Fruit fly (Drosophila melanogaster) whole organism, prepupa: ENCODE measurements around the gene swm.

Experiments used
- CG10631 ChIP-seq: fragments of 200-800 bp; sonication (Bioruptor generic); optimal IDR thresholded peaks from 2 replicates; lab custom pipeline; 2016; ENCODE audit warnings: missing biosample characterization, missing genetic modification characterization
- CG10669 ChIP-seq: fragments of 200-800 bp; sonication (Bioruptor generic); optimal IDR thresholded peaks from 3 replicates; lab custom pipeline; 2018; ENCODE audit warnings: missing biosample characterization, mild to moderate bottlenecking, missing genetic modification characterization, moderate library complexity
- CG11294 ChIP-seq: fragments of 200-800 bp; sonication (Bioruptor generic); IDR thresholded peaks from 2 replicates; pipeline ENCODE4 v1.3.6; 2022; ENCODE audit warnings: missing biosample characterization, missing genetic modification characterization
- CG11762 ChIP-seq: fragments of 200-800 bp; sonication (Bioruptor generic); optimal IDR thresholded peaks from 3 replicates; lab custom pipeline; 2016; ENCODE audit warnings: missing biosample characterization, missing genetic modification characterization; ENCODE audit not compliant: insufficient read depth
- CG1621 ChIP-seq: fragments of 200-800 bp; sonication (Bioruptor generic); optimal IDR thresholded peaks from 3 replicates; lab custom pipeline; 2018; ENCODE audit warnings: missing biosample characterization, mild to moderate bottlenecking, missing genetic modification characterization
- CG16779 ChIP-seq: fragments of 200-800 bp; sonication (Bioruptor generic); optimal IDR thresholded peaks from 3 replicates; lab custom pipeline; 2017; ENCODE audit warnings: missing biosample characterization, mild to moderate bottlenecking, missing genetic modification characterization
- CG3032 ChIP-seq: fragments of 200-800 bp; optimal IDR thresholded peaks from 2 replicates; lab custom pipeline; 2019; ENCODE audit warnings: missing biosample characterization, mild to moderate bottlenecking, missing genetic modification characterization, moderate library complexity
- CG31627 ChIP-seq: fragments of 200-800 bp; sonication (Bioruptor generic); optimal IDR thresholded peaks from 3 replicates; lab custom pipeline; 2016; ENCODE audit warnings: missing biosample characterization, missing genetic modification characterization
- CG32006 ChIP-seq: fragments of 200-800 bp; sonication (Bioruptor generic); optimal IDR thresholded peaks from 3 replicates; lab custom pipeline; 2017; ENCODE audit warnings: missing biosample characterization, mild to moderate bottlenecking, missing genetic modification characterization
- CG34406 ChIP-seq: fragments of 200-800 bp; sonication (Bioruptor generic); optimal IDR thresholded peaks from 3 replicates; lab custom pipeline; 2016; ENCODE audit warnings: missing biosample characterization, missing genetic modification characterization
- CG3919 ChIP-seq: fragments of 200-800 bp; sonication (Bioruptor generic); optimal IDR thresholded peaks from 3 replicates; lab custom pipeline; 2016; ENCODE audit warnings: missing biosample characterization, missing genetic modification characterization
- CG4318 ChIP-seq: fragments of 200-800 bp; sonication (Bioruptor generic); optimal IDR thresholded peaks from 3 replicates; lab custom pipeline; 2017; ENCODE audit warnings: missing biosample characterization, mild to moderate bottlenecking, missing genetic modification characterization
- CG6163 ChIP-seq: fragments of 200-800 bp; sonication (Bioruptor generic); IDR thresholded peaks from 3 replicates; pipeline ENCODE4 v1.3.6; 2022; ENCODE audit warnings: missing biosample characterization, missing genetic modification characterization
- CG6276 ChIP-seq: fragments of 200-800 bp; sonication (Bioruptor generic); optimal IDR thresholded peaks from 2 replicates; lab custom pipeline; 2017; ENCODE audit warnings: missing biosample characterization, mild to moderate bottlenecking, missing genetic modification characterization
- CG6808 ChIP-seq: fragments of 200-800 bp; sonication (Bioruptor generic); optimal IDR thresholded peaks from 3 replicates; lab custom pipeline; 2017; ENCODE audit warnings: missing biosample characterization, missing genetic modification characterization, mild to moderate bottlenecking, moderate library complexity, missing genetic modification reagents
- CG8119 ChIP-seq: fragments of 200-800 bp; sonication (Bioruptor generic); IDR thresholded peaks from 3 replicates; pipeline ENCODE4 v1.3.6; 2022; ENCODE audit warnings: missing biosample characterization, missing genetic modification characterization
- CG8319 ChIP-seq: fragments of 200-800 bp; sonication (Bioruptor generic); optimal IDR thresholded peaks from 3 replicates; lab custom pipeline; 2016; ENCODE audit warnings: missing biosample characterization, missing genetic modification characterization
- CG8632 ChIP-seq: fragments of 200-800 bp; sonication (Bioruptor generic); optimal IDR thresholded peaks from 3 replicates; lab custom pipeline; 2016; ENCODE audit warnings: missing biosample characterization, missing genetic modification characterization
- CG9139 ChIP-seq: fragments of 200-800 bp; sonication (Bioruptor generic); optimal IDR thresholded peaks from 3 replicates; lab custom pipeline; 2017; ENCODE audit warnings: missing biosample characterization, mild to moderate bottlenecking, missing genetic modification characterization
- Eip75B ChIP-seq: fragments of 200-800 bp; sonication (Bioruptor generic); optimal IDR thresholded peaks from 3 replicates; lab custom pipeline; 2016; ENCODE audit warnings: missing biosample characterization, missing genetic modification characterization
- Eip78C ChIP-seq: fragments of 200-800 bp; sonication (Bioruptor generic); peaks from one replicate; lab custom pipeline; 2016; ENCODE audit warnings: missing biosample characterization, missing genetic modification characterization
- Ets21C ChIP-seq: fragments of 200-800 bp; sonication (Bioruptor generic); optimal IDR thresholded peaks from 3 replicates; lab custom pipeline; 2016; ENCODE audit warnings: missing biosample characterization, missing genetic modification characterization
- Ets96B ChIP-seq: fragments of 200-800 bp; optimal IDR thresholded peaks from 2 replicates; lab custom pipeline; 2019; ENCODE audit warnings: missing biosample characterization, mild to moderate bottlenecking, missing genetic modification characterization, moderate library complexity
- Gug ChIP-seq: fragments of 200-800 bp; sonication (Bioruptor generic); IDR thresholded peaks from 2 replicates; pipeline ENCODE4 v1.3.6; 2022; ENCODE audit warnings: missing biosample characterization, missing genetic modification characterization
- Hr39 ChIP-seq: fragments of 200-800 bp; sonication (Bioruptor generic); optimal IDR thresholded peaks from 2 replicates; lab custom pipeline; 2016; ENCODE audit warnings: missing biosample characterization, missing genetic modification characterization
- Hr4 ChIP-seq: fragments of 200-800 bp; sonication (Bioruptor generic); optimal IDR thresholded peaks from 3 replicates; lab custom pipeline; 2016; ENCODE audit warnings: missing biosample characterization, missing genetic modification characterization
- Met ChIP-seq: fragments of 200-800 bp; sonication (Bioruptor generic); optimal IDR thresholded peaks from 3 replicates; lab custom pipeline; 2016; ENCODE audit warnings: missing biosample characterization, missing genetic modification characterization
- OdsH ChIP-seq: fragments of 200-800 bp; sonication (Bioruptor generic); optimal IDR thresholded peaks from 3 replicates; lab custom pipeline; 2016; ENCODE audit warnings: missing biosample characterization, missing genetic modification characterization
- Smox ChIP-seq: fragments of 200-800 bp; sonication (Bioruptor generic); optimal IDR thresholded peaks from 3 replicates; lab custom pipeline; 2016; ENCODE audit warnings: missing biosample characterization, missing genetic modification characterization
- Sox102F ChIP-seq: fragments of 200-800 bp; sonication (Bioruptor generic); optimal IDR thresholded peaks from 2 replicates; lab custom pipeline; 2016; ENCODE audit warnings: missing biosample characterization, mild to moderate bottlenecking, missing genetic modification characterization
- Sox14 ChIP-seq: fragments of 200-800 bp; sonication (Bioruptor generic); optimal IDR thresholded peaks from 3 replicates; lab custom pipeline; 2016; ENCODE audit warnings: missing biosample characterization, missing genetic modification characterization
- Sox15 ChIP-seq: fragments of 200-800 bp; sonication (Bioruptor generic); optimal IDR thresholded peaks from 3 replicates; lab custom pipeline; 2016; ENCODE audit warnings: missing biosample characterization, missing genetic modification characterization
- achi ChIP-seq: fragments of 200-800 bp; sonication (Bioruptor generic); optimal IDR thresholded peaks from 3 replicates; lab custom pipeline; 2016; ENCODE audit warnings: missing biosample characterization, missing genetic modification characterization
- acj6 ChIP-seq: fragments of 200-800 bp; sonication (Bioruptor generic); optimal IDR thresholded peaks from 3 replicates; lab custom pipeline; 2016; ENCODE audit warnings: missing biosample characterization, missing genetic modification characterization
- cyc ChIP-seq: fragments of 200-800 bp; sonication (Bioruptor generic); optimal IDR thresholded peaks from 3 replicates; lab custom pipeline; 2016; ENCODE audit warnings: missing biosample characterization, missing genetic modification characterization
- dac ChIP-seq: fragments of 200-800 bp; sonication (Bioruptor generic); optimal IDR thresholded peaks from 2 replicates; lab custom pipeline; 2017; ENCODE audit warnings: missing biosample characterization, mild to moderate bottlenecking, missing genetic modification characterization
- eg ChIP-seq: fragments of 200-800 bp; sonication (Bioruptor generic); IDR thresholded peaks from 3 replicates; pipeline ENCODE4 v1.3.6; 2022; ENCODE audit warnings: missing biosample characterization, missing genetic modification characterization
- esn ChIP-seq: fragments of 200-800 bp; sonication (Bioruptor generic); optimal IDR thresholded peaks from 2 replicates; lab custom pipeline; 2016; ENCODE audit warnings: missing biosample characterization, mild to moderate bottlenecking, missing genetic modification characterization, moderate library complexity
- fd59A ChIP-seq: fragments of 200-800 bp; sonication (Bioruptor generic); optimal IDR thresholded peaks from 2 replicates; lab custom pipeline; 2017; ENCODE audit warnings: missing biosample characterization, mild to moderate bottlenecking, missing genetic modification characterization, missing genetic modification reagents
- lz ChIP-seq: fragments of 200-800 bp; sonication (Bioruptor generic); optimal IDR thresholded peaks from 3 replicates; lab custom pipeline; 2016; ENCODE audit warnings: missing biosample characterization, missing genetic modification characterization
- net ChIP-seq: fragments of 200-800 bp; sonication (Bioruptor generic); optimal IDR thresholded peaks from 3 replicates; lab custom pipeline; 2016; ENCODE audit warnings: missing biosample characterization, missing genetic modification characterization
- pdm3 ChIP-seq: fragments of 200-800 bp; sonication (Bioruptor generic); optimal IDR thresholded peaks from 3 replicates; lab custom pipeline; 2016; ENCODE audit warnings: missing biosample characterization, missing genetic modification characterization
- salr ChIP-seq, 2 experiments: fragments of 200-800 bp; sonication (Bioruptor generic); optimal IDR thresholded peaks; 3 replicates each; lab custom pipeline; 2016 to 2018; ENCODE audit warnings: missing biosample characterization in 2 of 2, missing genetic modification characterization in 2 of 2, mild to moderate bottlenecking in 1 of 2
- spab ChIP-seq: fragments of 200-800 bp; sonication (Bioruptor generic); optimal IDR thresholded peaks from 2 replicates; lab custom pipeline; 2017; ENCODE audit warnings: missing biosample characterization, mild to moderate bottlenecking, missing genetic modification characterization, missing genetic modification reagents
- ss ChIP-seq, 2 experiments: fragments of 200-800 bp; sonication (Bioruptor generic); optimal IDR thresholded peaks; 2 replicates in 1 of 2; 3 replicates in 1 of 2; lab custom pipeline; 2017 to 2018; ENCODE audit warnings: mild to moderate bottlenecking in 2 of 2, missing biosample characterization in 2 of 2, missing genetic modification characterization in 2 of 2, moderate library complexity in 1 of 2
- svp ChIP-seq: fragments of 200-800 bp; sonication (Bioruptor generic); peaks from one replicate; lab custom pipeline; 2016; ENCODE audit warnings: missing biosample characterization, missing genetic modification characterization
- topi ChIP-seq: fragments of 200-800 bp; sonication (Bioruptor generic); optimal IDR thresholded peaks from 3 replicates; lab custom pipeline; 2016; ENCODE audit warnings: missing biosample characterization, missing genetic modification characterization
- vri ChIP-seq: fragments of 200-800 bp; sonication (Bioruptor generic); optimal IDR thresholded peaks from 3 replicates; lab custom pipeline; 2016; ENCODE audit warnings: missing biosample characterization, mild to moderate bottlenecking, missing genetic modification characterization

The swm gene

dm6 chr2L:19453381-19453780, 39.7 kb upstream of the swm start, which contains the start of gene Top2 (continued):
- no peak for TF ChIP-seq CG6808
- TF ChIP-seq Eip75B (GFP tag; lab: Kevin White, UChicago) = no peak
- TF ChIP-seq CG10631 (GFP tag; lab: Kevin White, UChicago) = no peak
- TF ChIP-seq Hr4 (GFP tag; lab: Kevin White, UChicago) = no peak
- no peak for TF ChIP-seq Gug (GFP tag; lab: Robert Waterston, UW)
- no peak for TF ChIP-seq OdsH (GFP tag; lab: Kevin White, UChicago)
- no peak for TF ChIP-seq dac (GFP tag; lab: Kevin White, UChicago)

- TF ChIP-seq CG8632 (GFP tag; lab: Kevin White, UChicago) (peak; percentile 45), Sox15 (GFP tag; lab: Kevin White, UChicago) (no peak), topi (peak; percentile 17), Hr4 (GFP tag; lab: Kevin White, UChicago) (peak; percentile 40), CG10669 (GFP tag; lab: Kevin White, UChicago) (peak; percentile 63), acj6 (GFP tag; lab: Kevin White, UChicago) (peak; percentile 64), net (peak; percentile 35), Met (GFP tag; lab: Kevin White, UChicago) (peak; percentile 30), spab (GFP tag; lab: Kevin White, UChicago) (peak; percentile 51), Sox14 (peak; percentile 60), CG6808 (peak; percentile 74), CG4318 (GFP tag; lab: Kevin White, UChicago) (no peak), fd59A (GFP tag; lab: Kevin White, UChicago) (peak; percentile 61), ss (GFP tag; optimal IDR thresholded peaks at IDR 0.05; lab: Kevin White, UChicago) (peak; percentile 25 to 64), CG31627 (GFP tag; lab: Kevin White, UChicago) (peak; percentile 35), Sox102F (peak; percentile 52), CG11762 (GFP tag; lab: Kevin White, UChicago) (peak; percentile 4), Eip78C (peak; percentile 80), Gug (GFP tag; lab: Robert Waterston, UW) (no peak), pdm3 (GFP tag; lab: Kevin White, UChicago) (peak; percentile 58), Hr39 (GFP tag; lab: Kevin White, UChicago) (peak; percentile 27), eg (GFP tag; lab: Robert Waterston, UW) (no peak), CG6276 (GFP tag; lab: Kevin White, UChicago) (peak; percentile 20), CG11294 (no peak), CG8319 (GFP tag; lab: Kevin White, UChicago) (no peak), cyc (GFP tag; lab: Kevin White, UChicago) (no peak), CG34406 (GFP tag; lab: Kevin White, UChicago) (peak; percentile 44), CG3032 (tag; lab: Kevin White, UChicago) (peak; percentile 67), CG9139 (GFP tag; lab: Kevin White, UChicago) (peak; percentile 13), achi (peak; percentile 72), lz (GFP tag; lab: Kevin White, UChicago) (peak; percentile 58), Smox (GFP tag; lab: Kevin White, UChicago) (peak; percentile 57), dac (GFP tag; lab: Kevin White, UChicago) (no peak), vri (GFP tag; lab: Kevin White, UChicago) (peak; percentile 44), CG6163 (no peak), Ets96B (tag; lab: Kevin White, UChicago) (peak; percentile 61), CG16779 (tag; lab: Kevin White, UChicago) (peak; percentile 39), CG32006 (peak; percentile 48), CG10631 (GFP tag; lab: Kevin White, UChicago) (peak; percentile 44), Ets21C (peak; percentile 32), CG3919 (peak; percentile 38), CG1621 (no peak), esn (GFP tag; lab: Kevin White, UChicago) (peak; percentile 61), svp (peak; percentile 57), CG8119 (GFP tag; lab: Robert Waterston, UW) (peak; percentile 45; the same call in 2 of the 3 replicates), OdsH (GFP tag; lab: Kevin White, UChicago) (peak; percentile 53), salr (GFP tag; optimal IDR thresholded peaks at IDR 0.05; lab: Kevin White, UChicago) (peak in 1 of 2 experiments; percentile 42), Eip75B (GFP tag; lab: Kevin White, UChicago) (peak; percentile 23)
Measured at dm6 chr2L:19454070-19454751, 38.8 kb upstream of the swm start, which contains the start of gene CG10026. CG10026 (plus strand) TSS chr2L:19454256.
